Worm (Caenorhabditis elegans) whole organism, young adult: Measurements from ENCODE around the gene nhr-111.

Source experiments
- D2030.7 ChIP-seq: fragments of 200-800 bp; sonication (Bioruptor generic); IDR thresholded peaks from 2 replicates; pipeline ENCODE4 v1.3.6; 2022; ENCODE audit warnings: missing genetic modification reagents, missing genetic modification characterization, missing compliant biosample characterization
- ceh-58 ChIP-seq: fragments of 200-800 bp; sonication (Bioruptor generic); IDR thresholded peaks from 2 replicates; pipeline ENCODE4 v1.3.6; 2022; ENCODE audit warnings: missing genetic modification characterization, missing compliant biosample characterization
- die-1 ChIP-seq: sonication (generic microtip); optimal IDR thresholded peaks from 2 replicates; lab custom pipeline; 2016; ENCODE audit warnings: missing genotype, mild to moderate bottlenecking, missing genetic modification characterization, missing compliant biosample characterization
- gei-17 ChIP-seq: fragments of 200-800 bp; sonication (Bioruptor generic); optimal IDR thresholded peaks from 2 replicates; lab custom pipeline; 2018; ENCODE audit warnings: mild to moderate bottlenecking, missing genetic modification characterization, missing compliant biosample characterization
- let-526 ChIP-seq: fragments of 200-800 bp; sonication (Bioruptor generic); IDR thresholded peaks from 2 replicates; pipeline ENCODE4 v1.3.6; 2022; ENCODE audit warnings: missing genetic modification reagents, missing genetic modification characterization, missing compliant biosample characterization
- madf-10 ChIP-seq: sonication (generic microtip); optimal IDR thresholded peaks from 2 replicates; lab custom pipeline; 2016; ENCODE audit warnings: mild to moderate bottlenecking, missing genetic modification characterization, missing compliant biosample characterization
- snpc-3.4 ChIP-seq: sonication (generic microtip); optimal IDR thresholded peaks from 2 replicates; lab custom pipeline; 2017; ENCODE audit warnings: missing genetic modification characterization, mild to moderate bottlenecking, missing compliant biosample characterization, antibody characterized with exemption, moderate library complexity, missing genotype, missing genetic modification reagents
- unc-62 ChIP-seq: fragments of 150-350 bp; optimal IDR thresholded peaks from 2 replicates; lab custom pipeline; 2014; ENCODE audit warnings: missing biosample characterization, missing genetic modification reagents, missing genetic modification characterization

DNA sequence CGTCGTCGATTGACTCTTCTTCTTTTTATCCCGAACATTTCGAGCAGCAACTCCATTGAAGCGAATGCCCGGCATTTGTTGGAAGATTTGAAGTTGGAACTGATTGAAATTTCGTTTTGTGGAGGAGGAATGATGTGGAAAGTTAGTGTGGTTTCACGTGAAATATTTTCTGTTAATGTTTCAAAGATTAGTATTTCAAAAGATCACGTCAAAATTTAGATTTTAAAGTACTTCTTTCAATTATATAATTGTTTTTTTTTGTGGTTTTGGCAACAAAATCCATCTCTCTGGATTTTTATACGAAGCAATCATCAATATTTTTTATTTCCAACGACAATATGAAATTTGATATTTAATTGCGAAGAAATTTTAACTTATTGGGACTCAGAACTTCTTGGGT is 12.4 kb upstream of the nhr-111 start, which contains the start of gene F44G3.7:
- TF ChIP-seq gei-17 (GFP tag; lab: Kevin White, UChicago) (no peak), ceh-58 (GFP tag; lab: Robert Waterston, UW) (no peak), D2030.7 (GFP tag; lab: Robert Waterston, UW) (no peak), die-1 (tag; lab: Kevin White, UChicago) (no peak), unc-62 (no peak), let-526 (GFP tag; lab: Robert Waterston, UW) (no peak), madf-10 (tag; lab: Kevin White, UChicago) (no peak), snpc-3.4 (tag; lab: Kevin White, UChicago) (no peak)
